Fruit fly (Drosophila melanogaster): Measurements from ENCODE around the gene Obp73a.

dm6 chr3L:17000289-17000688, 56.1 kb downstream of the Obp73a start:
- TF ChIP-seq insv (optimal IDR thresholded peaks at IDR 0.05): no peak
- TF ChIP-seq ttk (optimal IDR thresholded peaks at IDR 0.05): no peak
- TF ChIP-seq Sin3A (optimal IDR thresholded peaks at IDR 0.05): no peak
- no peak for TF ChIP-seq psq (optimal IDR thresholded peaks at IDR 0.05)
- TF ChIP-seq Myc (optimal IDR thresholded peaks at IDR 0.05): no peak

Measured in Kc167 (cell line).